Fruit fly (Drosophila melanogaster) whole organism: Measurements from ENCODE around the gene por.

ENCODE experiments used
- CG8478 ChIP-seq: fragments of >200 bp; optimal IDR thresholded peaks from 2 replicates; lab custom pipeline; 2018; ENCODE audit warnings: inconsistent platforms
- Dll ChIP-seq: fragments of >200 bp; optimal IDR thresholded peaks from 2 replicates; lab custom pipeline; 2017
- EcR ChIP-seq, 2 experiments: fragments of >200 bp; optimal IDR thresholded peaks; 2 replicates each; lab custom pipeline; 2017; ENCODE audit warnings: missing biosample characterization in 2 of 2, missing genetic modification characterization in 2 of 2, missing genetic modification reagents in 2 of 2
- psq ChIP-seq: fragments of >200 bp; optimal IDR thresholded peaks from 2 replicates; lab custom pipeline; 2017
- usp ChIP-seq: fragments of >200 bp; optimal IDR thresholded peaks from 2 replicates; lab custom pipeline; 2017; ENCODE audit warnings: missing biosample characterization, missing genetic modification characterization, mixed read lengths

dm6 chrX:18385056-18385455 lies 5.4 kb upstream of the por start, which contains the start of gene betaCOP:
- no peak for TF ChIP-seq EcR (GFP tag; optimal IDR thresholded peaks at IDR 0.05; lab: Kevin White, UChicago)
- no peak for TF ChIP-seq Dll
- no peak for TF ChIP-seq usp (GFP tag; lab: Kevin White, UChicago)
- no peak for TF ChIP-seq CG8478 (lab: Kevin White, UChicago)
- no peak for TF ChIP-seq psq (lab: Kevin White, UChicago)
